Comparison of ENCODE assay signal across 3 worm cellular contexts in the genomic region with DNA sequence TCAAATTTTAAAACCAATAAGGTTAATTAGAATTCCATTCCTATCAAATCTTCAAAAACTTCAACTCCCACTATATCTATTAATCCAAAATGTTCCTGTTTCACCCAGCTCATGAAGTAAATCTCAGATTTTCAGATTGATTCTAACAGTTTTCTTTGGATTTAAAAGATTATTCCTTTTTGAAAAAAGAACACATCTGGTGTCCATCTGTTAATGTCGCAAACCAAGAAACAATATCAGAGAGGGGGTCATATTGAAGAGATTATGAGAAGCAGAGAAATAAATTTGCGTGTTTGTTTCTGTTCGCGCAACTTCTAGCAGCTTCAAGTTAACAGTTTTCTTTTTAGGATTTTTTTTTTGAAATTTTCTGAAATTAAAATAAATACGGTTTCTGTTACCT.
A peak's percentile ranks its signal among the peaks of the same experiment; 100 is the strongest.
TF ChIP-seq lines count a peak whose summit lies in the region.

No protein-coding gene starts in this region.

TF ChIP-seq in whole organism, L1 larva, 84 proteins besides CTCF, POLR2A, EP300 and RAD21:
- TF ChIP-seq fkh-4 (tag; optimal IDR thresholded peaks at IDR 0.05; lab: Kevin White, UChicago; ENCODE audit: borderline replicate concordance) (peak; percentile 8), dsc-1 (tag; optimal IDR thresholded peaks at IDR 0.05; lab: Kevin White, UChicago) (peak; percentile 41), lin-35 (GFP tag; optimal IDR thresholded peaks at IDR 0.05; lab: Kevin White, UChicago) (no peak), efl-1 (optimal IDR thresholded peaks at IDR 0.05; lab: Kevin White, UChicago) (no peak), efl-1 (GFP tag; optimal IDR thresholded peaks at IDR 0.05 in 1 of 2; lab: Kevin White, UChicago) (peak in 1 of 2 experiments; percentile 34), nhr-11 (tag; optimal IDR thresholded peaks at IDR 0.05; lab: Kevin White, UChicago) (no peak)
TF ChIP-seq in whole organism, L1 larva: peak in this region for 3.

TF ChIP-seq in whole organism, late embryonic, 69 proteins besides CTCF, POLR2A, EP300 and RAD21:
- TF ChIP-seq F13H6.1 (tag; optimal IDR thresholded peaks at IDR 0.05; lab: Kevin White, UChicago) (no peak), hlh-8 (tag; optimal IDR thresholded peaks at IDR 0.05; lab: Kevin White, UChicago) (peak; percentile 91)

TF ChIP-seq in whole organism, mixed stage, embryonic, 35 proteins besides CTCF, POLR2A, EP300 and RAD21:
- TF ChIP-seq lin-32 (GFP tag; optimal IDR thresholded peaks at IDR 0.05; lab: Kevin White, UChicago) = peak; percentile 58
- TF ChIP-seq snpc-4 (tag; optimal IDR thresholded peaks at IDR 0.05; lab: Kevin White, UChicago) = no peak
